Worm (Caenorhabditis elegans) whole organism, L2 larva: ENCODE results near the gene btb-10.

Experiments used
- Y55F3AM.14 ChIP-seq: fragments of 200-800 bp; sonication (Bioruptor generic); optimal IDR thresholded peaks from 2 replicates; lab custom pipeline; 2018; ENCODE audit warnings: mild to moderate bottlenecking, missing genetic modification characterization, missing compliant biosample characterization
- ceh-82 ChIP-seq: fragments of 150-350 bp; optimal IDR thresholded peaks from 2 replicates; lab custom pipeline; 2014; ENCODE audit warnings: missing biosample characterization, missing genetic modification characterization
- lin-11 ChIP-seq: fragments of 150-350 bp; sonication (generic microtip); optimal IDR thresholded peaks from 2 replicates; lab custom pipeline; 2014; ENCODE audit warnings: missing biosample characterization, missing genetic modification characterization, inconsistent platforms, mixed read lengths
- lin-13 ChIP-seq: fragments of 150-350 bp; optimal IDR thresholded peaks from 2 replicates; lab custom pipeline; 2014; ENCODE audit warnings: missing biosample characterization, missing genetic modification reagents, missing genetic modification characterization
- nhr-11 ChIP-seq: fragments of 150-350 bp; optimal IDR thresholded peaks from 2 replicates; lab custom pipeline; 2014; ENCODE audit warnings: missing biosample characterization, missing genetic modification characterization
- nhr-77 ChIP-seq: fragments of 150-350 bp; optimal IDR thresholded peaks from 2 replicates; lab custom pipeline; 2014; ENCODE audit warnings: missing biosample characterization, missing genetic modification characterization
- sem-4 ChIP-seq: fragments of 150-350 bp; optimal IDR thresholded peaks from 2 replicates; lab custom pipeline; 2014; ENCODE audit warnings: missing biosample characterization, missing genetic modification reagents, missing genetic modification characterization
- skn-1 ChIP-seq: sonication (generic microtip); optimal IDR thresholded peaks from 2 replicates; lab custom pipeline; 2017; ENCODE audit warnings: missing biosample characterization, missing genetic modification characterization
- sma-9 ChIP-seq, 2 experiments: fragments of 150-350 bp in 1 of 2; sonication (generic microtip) in 1 of 2; optimal IDR thresholded peaks; 2 replicates each; lab custom pipeline; 2014 to 2016; ENCODE audit warnings: missing genetic modification characterization in 2 of 2, mild to moderate bottlenecking in 1 of 2, missing biosample characterization in 1 of 2, missing compliant biosample characterization in 1 of 2, missing genetic modification reagents in 1 of 2, moderate library complexity in 1 of 2
- snpc-4 ChIP-seq: fragments of 150-350 bp; optimal IDR thresholded peaks from 2 replicates; lab custom pipeline; 2014; ENCODE audit warnings: missing biosample characterization, missing genetic modification characterization
- unc-39 ChIP-seq: fragments of 150-350 bp; optimal IDR thresholded peaks from 2 replicates; lab custom pipeline; 2014; ENCODE audit warnings: missing biosample characterization, missing genetic modification characterization
- unc-62 ChIP-seq: fragments of 150-350 bp; optimal IDR thresholded peaks from 2 replicates; lab custom pipeline; 2014; ENCODE audit warnings: missing biosample characterization, missing genetic modification reagents, missing genetic modification characterization
- ztf-4 ChIP-seq: fragments of 150-350 bp; optimal IDR thresholded peaks from 2 replicates; lab custom pipeline; 2014; ENCODE audit warnings: missing biosample characterization, missing genetic modification characterization

ce11 chrII:1045692-1046091 is 14.9 kb downstream of the btb-10 start, which contains the start of gene str-148:
- TF ChIP-seq ceh-82 (tag; lab: Kevin White, UChicago) (no peak), sma-9 (GFP tag; optimal IDR thresholded peaks at IDR 0.05; lab: Kevin White, UChicago) (no peak), sma-9 (tag; optimal IDR thresholded peaks at IDR 0.05; lab: Kevin White, UChicago) (no peak), sem-4 (tag; lab: Kevin White, UChicago) (no peak), unc-39 (tag; lab: Kevin White, UChicago) (no peak), skn-1 (no peak), unc-62 (GFP tag; lab: Kevin White, UChicago) (no peak), ztf-4 (tag; lab: Kevin White, UChicago) (no peak), nhr-11 (tag; lab: Kevin White, UChicago) (no peak), lin-11 (tag; lab: Kevin White, UChicago) (no peak), Y55F3AM.14 (GFP tag; lab: Kevin White, UChicago) (no peak), nhr-77 (tag; lab: Kevin White, UChicago) (no peak), snpc-4 (tag; lab: Kevin White, UChicago) (no peak), lin-13 (no peak)
